Fruit fly (Drosophila melanogaster): ENCODE measurements around the gene CG32246.

Gene CG32246

dm6 chr3L:4619497-4620211 is 1.4 kb upstream of the CG32246 start (continued):
- TF ChIP-seq CG7368 (GFP tag; optimal IDR thresholded peaks at IDR 0.05): peak; percentile 48
- peak; percentile 41 for TF ChIP-seq Smox (GFP tag; optimal IDR thresholded peaks at IDR 0.05)
- TF ChIP-seq vri (GFP tag; optimal IDR thresholded peaks at IDR 0.05): peak; percentile 25
- peak; percentile 44 for TF ChIP-seq achi (GFP tag; optimal IDR thresholded peaks at IDR 0.05)
- TF ChIP-seq CG11294 (GFP tag; IDR thresholded peaks at IDR 0.05): no peak
- TF ChIP-seq Eip78C (GFP tag): peak; percentile 91
- TF ChIP-seq CG34406 (GFP tag; optimal IDR thresholded peaks at IDR 0.05): peak; percentile 18
- TF ChIP-seq Met (GFP tag; optimal IDR thresholded peaks at IDR 0.05): peak; percentile 49
- no peak for TF ChIP-seq CG6854 (GFP tag; optimal IDR thresholded peaks at IDR 0.05)
- peak; percentile 41 for TF ChIP-seq dsx (GFP tag; optimal IDR thresholded peaks at IDR 0.05; ENCODE audit: poor library complexity, severe bottlenecking)
- peak; percentile 41 for TF ChIP-seq fd59A (GFP tag; optimal IDR thresholded peaks at IDR 0.05)
- 0 out of 3 replicates have a peak, but pooled peaks have one; percentile 37 for TF ChIP-seq eg (GFP tag; IDR thresholded peaks at IDR 0.05)
- TF ChIP-seq Ets96B (tag; optimal IDR thresholded peaks at IDR 0.05): peak; percentile 59
- no peak for TF ChIP-seq Hr38 (GFP tag; optimal IDR thresholded peaks at IDR 0.05)
- TF ChIP-seq Lpt (GFP tag; optimal IDR thresholded peaks at IDR 0.05): no peak
- TF ChIP-seq CG15336 (GFP tag; IDR thresholded peaks at IDR 0.05): peak; percentile 52
- TF ChIP-seq Blimp-1 (GFP tag; optimal IDR thresholded peaks at IDR 0.05): no peak
- TF ChIP-seq ss (GFP tag; optimal IDR thresholded peaks at IDR 0.05): peak; percentile 28 to 55
- no peak for TF ChIP-seq dac (GFP tag; optimal IDR thresholded peaks at IDR 0.05)
- no peak for TF ChIP-seq CG16779 (tag; optimal IDR thresholded peaks at IDR 0.05)
- peak; percentile 83 for TF ChIP-seq CG6163 (GFP tag; IDR thresholded peaks at IDR 0.05)
- peak; percentile 15 for TF ChIP-seq CG11762 (GFP tag; optimal IDR thresholded peaks at IDR 0.05; ENCODE audit: insufficient read depth)
- no peak for TF ChIP-seq fd85E (GFP tag; optimal IDR thresholded peaks at IDR 0.05)
- TF ChIP-seq svp (GFP tag): peak; percentile 87
- peak; percentile 42 for TF ChIP-seq spab (GFP tag; optimal IDR thresholded peaks at IDR 0.05)
- TF ChIP-seq esn (GFP tag; optimal IDR thresholded peaks at IDR 0.05): peak; percentile 62
- peak; percentile 47 for TF ChIP-seq CG1621 (tag; optimal IDR thresholded peaks at IDR 0.05)
- TF ChIP-seq OdsH (GFP tag; optimal IDR thresholded peaks at IDR 0.05): peak; percentile 48
- peak; percentile 59 for TF ChIP-seq CG3919 (GFP tag; optimal IDR thresholded peaks at IDR 0.05)
- TF ChIP-seq topi (GFP tag; optimal IDR thresholded peaks at IDR 0.05): peak; percentile 53
- peak; percentile 54 for TF ChIP-seq CG8119 (GFP tag; IDR thresholded peaks at IDR 0.05)
- peak; percentile 61 for TF ChIP-seq Hr39 (GFP tag; optimal IDR thresholded peaks at IDR 0.05)
- TF ChIP-seq CG8319 (GFP tag; optimal IDR thresholded peaks at IDR 0.05): peak; percentile 37
- TF ChIP-seq CG6792 (GFP tag; optimal IDR thresholded peaks at IDR 0.05): peak; percentile 64
- peak; percentile 47 for TF ChIP-seq CG3032 (tag; optimal IDR thresholded peaks at IDR 0.05)
- no peak for TF ChIP-seq Eip93F (GFP tag; optimal IDR thresholded peaks at IDR 0.05)
- TF ChIP-seq Sox15 (GFP tag; optimal IDR thresholded peaks at IDR 0.05): no peak
- TF ChIP-seq CG32006 (GFP tag; optimal IDR thresholded peaks at IDR 0.05): peak; percentile 48
- no peak for TF ChIP-seq Sox102F (GFP tag; optimal IDR thresholded peaks at IDR 0.05)
- peak; percentile 54 for TF ChIP-seq CG31627 (GFP tag; optimal IDR thresholded peaks at IDR 0.05)
- TF ChIP-seq Hr4 (GFP tag; optimal IDR thresholded peaks at IDR 0.05): peak; percentile 12

- TF ChIP-seq Sox15 (GFP tag; optimal IDR thresholded peaks at IDR 0.05) (no peak), Sox14 (GFP tag; optimal IDR thresholded peaks at IDR 0.05) (peak; percentile 63), ss (GFP tag; optimal IDR thresholded peaks at IDR 0.05) (peak in 1 of 2 experiments; percentile 18), dsx (GFP tag; optimal IDR thresholded peaks at IDR 0.05; ENCODE audit: poor library complexity, severe bottlenecking) (peak; percentile 29), Lpt (GFP tag; optimal IDR thresholded peaks at IDR 0.05) (peak; percentile 7), CG7368 (GFP tag; optimal IDR thresholded peaks at IDR 0.05) (no peak), CG6163 (GFP tag; IDR thresholded peaks at IDR 0.05) (peak; percentile 67; the same call in 2 of the 3 replicates), CG10631 (GFP tag; optimal IDR thresholded peaks at IDR 0.05) (no peak)
Measured at dm6 chr3L:4623035-4623580, 2.1 kb downstream of the CG32246 start.

All from whole organism, prepupa.